Fruit fly (Drosophila melanogaster) whole organism, wandering third instar larva: ENCODE results near the gene Cpr35B.

Experiments used
- CG9705 ChIP-seq: fragments of 200-800 bp; sonication (Bioruptor generic); optimal IDR thresholded peaks from 2 replicates; lab custom pipeline; 2018; ENCODE audit warnings: missing biosample characterization, mild to moderate bottlenecking, missing genetic modification characterization
- CrebA ChIP-seq: fragments of 200-800 bp; sonication (Bioruptor generic); optimal IDR thresholded peaks from 2 replicates; lab custom pipeline; 2016; ENCODE audit warnings: missing biosample characterization, mild to moderate bottlenecking, missing genetic modification characterization, borderline replicate concordance
- Hnf4 ChIP-seq: fragments of 200-800 bp; sonication (Bioruptor generic); optimal IDR thresholded peaks from 2 replicates; lab custom pipeline; 2016; ENCODE audit warnings: missing biosample characterization, mild to moderate bottlenecking, missing genetic modification characterization
- Hr78 ChIP-seq: fragments of >200 bp; optimal IDR thresholded peaks from 2 replicates; lab custom pipeline; 2017; ENCODE audit warnings: missing biosample characterization, missing genetic modification characterization
- Jra ChIP-seq: sonication (Bioruptor generic); optimal IDR thresholded peaks from 2 replicates; lab custom pipeline; 2016; ENCODE audit warnings: missing biosample characterization, missing genetic modification characterization
- Mio ChIP-seq: sonication (Bioruptor generic); optimal IDR thresholded peaks from 2 replicates; lab custom pipeline; 2016; ENCODE audit warnings: missing biosample characterization, missing genetic modification characterization
- Myc ChIP-seq: fragments of >200 bp; optimal IDR thresholded peaks from 2 replicates; lab custom pipeline; 2017
- br ChIP-seq: fragments of 200-800 bp; sonication (Bioruptor generic); optimal IDR thresholded peaks from 2 replicates; lab custom pipeline; 2016; ENCODE audit warnings: missing biosample characterization, missing genetic modification characterization
- brk ChIP-seq: fragments of 200-800 bp; sonication (Bioruptor generic); optimal IDR thresholded peaks from 2 replicates; lab custom pipeline; 2016; ENCODE audit warnings: missing biosample characterization, mild to moderate bottlenecking, missing genetic modification characterization
- dmrt93B ChIP-seq: fragments of 200-800 bp; sonication (Bioruptor generic); optimal IDR thresholded peaks from 2 replicates; lab custom pipeline; 2018; ENCODE audit warnings: missing biosample characterization, mild to moderate bottlenecking, missing genetic modification characterization
- ey ChIP-seq: fragments of 200-800 bp; sonication (Bioruptor generic); optimal IDR thresholded peaks from 2 replicates; lab custom pipeline; 2016; ENCODE audit warnings: missing biosample characterization, missing genetic modification characterization
- foxo ChIP-seq, 2 experiments: fragments of 200-800 bp; sonication (Bioruptor generic); optimal IDR thresholded peaks; 2 replicates in 1 of 2; 3 replicates in 1 of 2; lab custom pipeline; 2016 to 2017; ENCODE audit warnings: missing biosample characterization in 2 of 2, missing genetic modification characterization in 2 of 2
- lola ChIP-seq: fragments of >200 bp; optimal IDR thresholded peaks from 2 replicates; lab custom pipeline; 2017; ENCODE audit warnings: missing biosample characterization, missing genetic modification characterization
- pan ChIP-seq: fragments of >200 bp; optimal IDR thresholded peaks from 2 replicates; lab custom pipeline; 2017
- psq ChIP-seq: fragments of 200-800 bp; sonication (Bioruptor generic); optimal IDR thresholded peaks from 3 replicates; lab custom pipeline; 2017; ENCODE audit warnings: missing biosample characterization, mild to moderate bottlenecking, missing genetic modification characterization, moderate library complexity
- rgr ChIP-seq: fragments of 200-800 bp; sonication (Bioruptor generic); optimal IDR thresholded peaks from 3 replicates; lab custom pipeline; 2016; ENCODE audit warnings: missing biosample characterization, mild to moderate bottlenecking, missing genetic modification characterization
- sv ChIP-seq: fragments of 200-800 bp; sonication (Bioruptor generic); optimal IDR thresholded peaks from 3 replicates; lab custom pipeline; 2016; ENCODE audit warnings: missing biosample characterization, missing genetic modification characterization
- tai ChIP-seq: sonication (Bioruptor generic); optimal IDR thresholded peaks from 2 replicates; lab custom pipeline; 2016; ENCODE audit warnings: missing biosample characterization, missing genetic modification characterization
- usp ChIP-seq: fragments of >200 bp; optimal IDR thresholded peaks from 2 replicates; lab custom pipeline; 2017; ENCODE audit warnings: missing biosample characterization, missing genetic modification characterization

Cpr35B gene

dm6 chr2L:14381881-14382280 is 43.1 kb downstream of the Cpr35B start:
- peak; percentile 83 for TF ChIP-seq CrebA (GFP tag; lab: Kevin White, UChicago)
- TF ChIP-seq brk (GFP tag; lab: Kevin White, UChicago), result no peak
- TF ChIP-seq Hr78 (GFP tag; lab: Kevin White, UChicago), result no peak
- no peak for TF ChIP-seq lola
- no peak for TF ChIP-seq Hnf4 (GFP tag; lab: Kevin White, UChicago)
- TF ChIP-seq, all 38 proteins: peak for 1

DNA sequence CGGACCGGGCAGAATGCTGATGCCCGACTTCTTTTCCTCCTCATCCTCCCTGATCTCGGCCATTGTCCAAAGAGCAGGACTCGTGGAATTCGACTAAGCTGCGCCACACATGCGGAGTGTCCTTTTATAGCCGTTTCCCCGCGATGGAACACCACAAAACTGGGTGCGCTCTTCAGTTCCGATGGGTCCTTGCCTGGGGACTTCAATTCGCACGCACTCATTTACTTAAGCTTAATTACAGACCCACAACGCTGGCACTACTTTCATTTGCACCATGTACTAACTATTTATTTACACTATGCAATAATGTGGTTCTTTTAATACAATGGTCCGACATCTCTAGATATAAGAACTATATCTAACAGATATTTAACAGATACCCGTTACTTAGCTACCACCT is 43.9 kb downstream of the Cpr35B start, which contains the start of gene ppk:
ppk (minus strand) TSS at position 101 of the 400 bp plus-strand sequence.
- no peak for TF ChIP-seq CG9705 (GFP tag; lab: Kevin White, UChicago)
- no peak for TF ChIP-seq pan (lab: Kevin White, UChicago)
- TF ChIP-seq lola, result no peak
- no peak for TF ChIP-seq Myc (lab: Kevin White, UChicago)
- TF ChIP-seq brk (GFP tag; lab: Kevin White, UChicago), result no peak
- TF ChIP-seq rgr (GFP tag; lab: Kevin White, UChicago), result no peak
- TF ChIP-seq Mio (GFP tag; lab: Kevin White, UChicago), result no peak
- no peak for TF ChIP-seq ey (GFP tag; lab: Kevin White, UChicago)
- no peak for TF ChIP-seq psq (GFP tag; lab: Kevin White, UChicago)
- no peak for TF ChIP-seq Jra (GFP tag; lab: Kevin White, UChicago)
- TF ChIP-seq tai (GFP tag; lab: Kevin White, UChicago), result no peak
- TF ChIP-seq usp (GFP tag; lab: Kevin White, UChicago), result no peak
- no peak for TF ChIP-seq foxo (GFP tag; optimal IDR thresholded peaks at IDR 0.05; lab: Kevin White, UChicago)
- TF ChIP-seq br (GFP tag; lab: Kevin White, UChicago), result no peak
- TF ChIP-seq, all 38 proteins: peak for 0

DNA sequence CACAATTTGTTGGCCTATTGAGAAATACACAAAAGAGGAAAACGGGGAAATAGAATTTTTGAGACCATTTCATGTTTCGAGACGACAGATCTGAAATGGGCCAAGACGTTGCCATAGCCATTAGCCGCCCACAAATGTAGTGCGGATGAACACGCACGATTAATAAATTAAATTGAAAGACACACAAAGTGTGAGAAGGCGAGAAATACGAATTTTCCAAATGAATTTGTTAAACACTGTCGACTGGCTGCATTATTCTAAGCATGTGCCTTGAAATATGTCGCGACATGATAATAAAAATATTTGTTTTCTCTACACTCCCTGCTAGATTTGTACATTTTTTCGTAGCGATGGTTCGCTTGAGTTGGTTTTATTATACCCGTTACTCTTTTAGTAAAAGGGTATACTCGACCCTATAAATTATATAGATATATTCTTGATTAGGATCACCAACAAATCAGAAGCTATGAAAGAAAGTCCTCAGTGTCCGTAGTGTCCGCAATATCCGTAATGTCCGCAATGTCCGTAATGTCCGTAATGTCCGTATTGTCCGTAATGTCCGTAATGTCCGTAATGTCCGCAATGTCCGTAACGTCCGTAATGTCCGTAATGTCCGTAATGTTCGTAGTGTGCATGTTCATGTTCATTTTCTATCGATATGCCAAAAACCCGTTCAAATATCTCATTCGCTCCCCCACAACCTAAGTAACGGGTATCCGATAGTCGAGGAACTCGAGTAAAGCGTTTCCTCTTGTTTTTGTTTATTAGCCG is 48.3 kb downstream of the Cpr35B start:
- peak; percentile 6 for TF ChIP-seq sv (GFP tag; lab: Kevin White, UChicago)
- TF ChIP-seq dmrt93B (GFP tag; lab: Kevin White, UChicago), result no peak
